Fruit fly (Drosophila melanogaster) whole organism, embryonic: ENCODE data around the gene CG14182.

Experiments used
- CG31441 ChIP-seq: fragments of 200-800 bp; sonication (Bioruptor generic); IDR thresholded peaks from 2 replicates; pipeline ENCODE4 v1.3.6; 2022; ENCODE audit warnings: missing biosample characterization, missing genetic modification characterization
- CG34224 ChIP-seq: fragments of 200-800 bp; sonication (Bioruptor generic); IDR thresholded peaks from 3 replicates; pipeline ENCODE4 v1.3.6; 2022; ENCODE audit warnings: missing biosample characterization, missing genetic modification characterization; ENCODE audit not compliant: partially characterized antibody
- CG6854 ChIP-seq: fragments of 200-800 bp; sonication (Bioruptor generic); optimal IDR thresholded peaks from 3 replicates; lab custom pipeline; 2017; ENCODE audit warnings: missing biosample characterization, mild to moderate bottlenecking, missing genetic modification characterization
- GATAe ChIP-seq: fragments of 200-800 bp; sonication (Bioruptor generic); conservative IDR thresholded peaks from 2 replicates; pipeline ENCODE4 v1.3.6; 2022; ENCODE audit warnings: missing biosample characterization, missing genetic modification characterization
- MTF-1 ChIP-seq: fragments of 200-800 bp; sonication (Bioruptor generic); optimal IDR thresholded peaks from 2 replicates; lab custom pipeline; 2018; ENCODE audit warnings: missing biosample characterization, mild to moderate bottlenecking, missing genetic modification characterization, borderline replicate concordance
- Meics ChIP-seq: fragments of 200-800 bp; sonication (Bioruptor generic); optimal IDR thresholded peaks from 2 replicates; lab custom pipeline; 2017; ENCODE audit warnings: missing biosample characterization, mild to moderate bottlenecking, missing genetic modification characterization
- Taf1 ChIP-seq: fragments of 200-800 bp; sonication (Bioruptor generic); IDR thresholded peaks from 2 replicates; pipeline ENCODE4 v1.3.6; 2022; ENCODE audit warnings: missing biosample characterization, missing genetic modification characterization
- h ChIP-seq: fragments of >200 bp; optimal IDR thresholded peaks from 2 replicates; lab custom pipeline; 2017
- trh ChIP-seq: fragments of 200-800 bp; sonication (Bioruptor generic); optimal IDR thresholded peaks from 2 replicates; lab custom pipeline; 2016; ENCODE audit warnings: missing biosample characterization, missing genetic modification characterization

DNA sequence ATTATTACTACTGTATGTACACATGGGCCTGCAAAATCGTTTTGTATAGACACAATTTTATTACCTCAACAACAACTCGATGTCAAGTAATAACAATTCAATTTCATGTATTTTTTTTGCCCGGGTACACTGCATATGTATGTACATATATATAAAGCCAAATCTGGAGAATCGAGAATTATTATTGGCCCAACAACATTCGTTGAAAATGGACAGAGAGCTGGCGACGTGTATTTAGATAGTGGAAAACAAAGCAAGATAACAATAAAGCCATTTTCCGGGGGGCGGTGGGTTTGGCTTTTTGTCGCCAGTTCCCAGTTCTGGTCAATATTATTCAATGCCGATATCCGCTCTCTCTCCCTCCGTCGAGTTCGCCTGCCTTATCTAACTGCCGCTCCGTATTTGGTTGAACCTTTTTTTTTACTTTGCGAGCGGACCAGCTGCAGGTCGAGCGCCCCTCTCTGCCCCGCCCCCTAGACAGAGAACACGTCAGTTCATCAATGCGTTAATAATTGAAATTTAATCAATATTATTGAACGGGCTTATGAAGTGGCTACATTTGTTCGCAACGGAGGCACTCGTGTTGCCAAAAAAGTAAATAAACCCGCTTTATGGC lies 49.8 kb downstream of the CG14182 start:
- peak; percentile 56; the same call in 1 of the 2 replicates for TF ChIP-seq GATAe (GFP tag; lab: Robert Waterston, UW)
- TF ChIP-seq MTF-1 (GFP tag; lab: Kevin White, UChicago), result no peak
- no peak for TF ChIP-seq CG31441 (GFP tag; lab: Robert Waterston, UW)
- no peak for TF ChIP-seq Meics (GFP tag; lab: Kevin White, UChicago)
- TF ChIP-seq trh, result no peak
- no peak for TF ChIP-seq h (lab: Kevin White, UChicago)
- no peak for TF ChIP-seq Taf1 (GFP tag; lab: Robert Waterston, UW)
- TF ChIP-seq CG6854, result no peak
- no peak for TF ChIP-seq CG34224 (GFP tag; lab: Robert Waterston, UW)
